In the genomic region with DNA sequence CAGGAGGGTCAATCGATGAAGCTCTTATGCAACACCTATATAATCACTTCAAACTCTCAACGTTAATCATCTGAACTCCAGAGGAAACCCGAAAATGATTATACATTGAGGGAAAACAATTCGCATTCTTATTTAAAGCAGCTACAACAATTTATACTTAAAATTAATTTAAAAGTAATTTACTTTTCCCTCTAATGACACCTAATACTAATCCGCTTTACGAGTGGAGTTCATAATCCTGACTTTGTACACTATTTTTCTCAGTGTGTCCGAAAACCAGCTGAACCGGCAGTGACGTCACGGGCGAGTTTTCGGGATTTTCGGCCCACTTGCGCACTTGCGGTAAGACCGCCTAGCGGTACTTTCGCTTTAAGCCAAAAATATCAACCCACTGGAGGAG, we compare ENCODE assay signal across 3 fruit fly cellular contexts.
TF ChIP-seq lines count a peak whose summit lies in the region.

No protein-coding gene starts in this region.

TF ChIP-seq in whole organism, prepupa, 60 proteins besides CTCF, POLR2A, EP300 and RAD21 (continues in another document):
- TF ChIP-seq eg (GFP tag; IDR thresholded peaks at IDR 0.05; lab: Robert Waterston, UW) (0 out of 3 replicates have a peak, but pooled peaks have one; percentile 13), CG4318 (GFP tag; optimal IDR thresholded peaks at IDR 0.05; lab: Kevin White, UChicago) (no peak), Blimp-1 (GFP tag; optimal IDR thresholded peaks at IDR 0.05; lab: Kevin White, UChicago) (peak; percentile 42), Ets96B (tag; optimal IDR thresholded peaks at IDR 0.05; lab: Kevin White, UChicago) (no peak), CG6808 (GFP tag; optimal IDR thresholded peaks at IDR 0.05; lab: Kevin White, UChicago) (no peak), CG3919 (GFP tag; optimal IDR thresholded peaks at IDR 0.05; lab: Kevin White, UChicago) (peak; percentile 44), fd59A (GFP tag; optimal IDR thresholded peaks at IDR 0.05; lab: Kevin White, UChicago) (no peak), Lpt (GFP tag; optimal IDR thresholded peaks at IDR 0.05; lab: Kevin White, UChicago) (no peak), Ets21C (GFP tag; optimal IDR thresholded peaks at IDR 0.05; lab: Kevin White, UChicago) (peak; percentile 65), CG8119 (GFP tag; IDR thresholded peaks at IDR 0.05; lab: Robert Waterston, UW) (peak; percentile 30; the same call in 1 of the 3 replicates), fd85E (GFP tag; optimal IDR thresholded peaks at IDR 0.05; lab: Kevin White, UChicago) (no peak), pdm3 (GFP tag; optimal IDR thresholded peaks at IDR 0.05; lab: Kevin White, UChicago) (peak; percentile 4), esn (GFP tag; optimal IDR thresholded peaks at IDR 0.05; lab: Kevin White, UChicago) (peak; percentile 76), net (GFP tag; optimal IDR thresholded peaks at IDR 0.05; lab: Kevin White, UChicago) (no peak), CG10669 (GFP tag; optimal IDR thresholded peaks at IDR 0.05; lab: Kevin White, UChicago) (no peak), CG31627 (GFP tag; optimal IDR thresholded peaks at IDR 0.05; lab: Kevin White, UChicago) (peak; percentile 75), lz (GFP tag; optimal IDR thresholded peaks at IDR 0.05; lab: Kevin White, UChicago) (peak; percentile 76), CG34406 (GFP tag; optimal IDR thresholded peaks at IDR 0.05; lab: Kevin White, UChicago) (peak; percentile 51), Sox14 (GFP tag; optimal IDR thresholded peaks at IDR 0.05; lab: Kevin White, UChicago) (peak; percentile 13), CG6163 (GFP tag; IDR thresholded peaks at IDR 0.05; lab: Robert Waterston, UW) (peak; percentile 22; the same call in 1 of the 3 replicates), CG15336 (GFP tag; IDR thresholded peaks at IDR 0.05; lab: Robert Waterston, UW) (no peak), ss (GFP tag; optimal IDR thresholded peaks at IDR 0.05; lab: Kevin White, UChicago) (no peak), CG11762 (GFP tag; optimal IDR thresholded peaks at IDR 0.05; lab: Kevin White, UChicago; ENCODE audit: insufficient read depth) (no peak), CG7368 (GFP tag; optimal IDR thresholded peaks at IDR 0.05; lab: Kevin White, UChicago) (no peak), fkh (GFP tag; optimal IDR thresholded peaks at IDR 0.05; lab: Kevin White, UChicago) (no peak), Sox15 (GFP tag; optimal IDR thresholded peaks at IDR 0.05; lab: Kevin White, UChicago) (no peak), CG10631 (GFP tag; optimal IDR thresholded peaks at IDR 0.05; lab: Kevin White, UChicago) (peak; percentile 3), salr (GFP tag; optimal IDR thresholded peaks at IDR 0.05; lab: Kevin White, UChicago) (no peak), CG11902 (GFP tag; optimal IDR thresholded peaks at IDR 0.05; lab: Kevin White, UChicago) (peak; percentile 41)

TF ChIP-seq in whole organism, pupa, 21 proteins besides CTCF, POLR2A, EP300 and RAD21:
- TF ChIP-seq fd96Ca (GFP tag; IDR thresholded peaks at IDR 0.05; lab: Robert Waterston, UW) = no peak
- TF ChIP-seq CG34367 (tag; optimal IDR thresholded peaks at IDR 0.05; lab: Kevin White, UChicago) = no peak
- TF ChIP-seq Snoo (tag; optimal IDR thresholded peaks at IDR 0.05; lab: Kevin White, UChicago) = peak; percentile 28
- peak; percentile 51; the same call in 1 of the 3 replicates for TF ChIP-seq CG4496 (GFP tag; IDR thresholded peaks at IDR 0.05; lab: Robert Waterston, UW)
- no peak for TF ChIP-seq CG8301 (tag; optimal IDR thresholded peaks at IDR 0.05; lab: Kevin White, UChicago)

TF ChIP-seq in whole organism, wandering third instar larva, 38 proteins besides CTCF, POLR2A, EP300 and RAD21:
- TF ChIP-seq CG9705 (GFP tag; optimal IDR thresholded peaks at IDR 0.05; lab: Kevin White, UChicago) (no peak), lola (GFP tag; optimal IDR thresholded peaks at IDR 0.05; lab: Kevin White, UChicago) (no peak), dl (GFP tag; optimal IDR thresholded peaks at IDR 0.05; lab: Kevin White, UChicago; ENCODE audit: insufficient read depth in 1 of 2, partially characterized antibody in 2 of 2) (no peak), CG32264 (GFP tag; optimal IDR thresholded peaks at IDR 0.05; lab: Kevin White, UChicago) (no peak), pan (optimal IDR thresholded peaks at IDR 0.05; lab: Kevin White, UChicago) (no peak), Myc (optimal IDR thresholded peaks at IDR 0.05; lab: Kevin White, UChicago) (no peak), OdsH (GFP tag; optimal IDR thresholded peaks at IDR 0.05; lab: Kevin White, UChicago) (peak; percentile 12), N (GFP tag; optimal IDR thresholded peaks at IDR 0.05; lab: Kevin White, UChicago) (no peak), CrebA (GFP tag; optimal IDR thresholded peaks at IDR 0.05; lab: Kevin White, UChicago; ENCODE audit: borderline replicate concordance) (no peak), Dif (GFP tag; optimal IDR thresholded peaks at IDR 0.05; lab: Kevin White, UChicago; ENCODE audit: partially characterized antibody) (no peak), ey (GFP tag; optimal IDR thresholded peaks at IDR 0.05; lab: Kevin White, UChicago) (peak; percentile 45), Hr78 (GFP tag; optimal IDR thresholded peaks at IDR 0.05; lab: Kevin White, UChicago) (no peak), Sp1 (GFP tag; optimal IDR thresholded peaks at IDR 0.05; lab: Kevin White, UChicago) (peak; percentile 39), br (GFP tag; optimal IDR thresholded peaks at IDR 0.05; lab: Kevin White, UChicago) (peak; percentile 31), fru (GFP tag; optimal IDR thresholded peaks at IDR 0.05; lab: Kevin White, UChicago) (no peak), Dfd (GFP tag; optimal IDR thresholded peaks at IDR 0.05; lab: Kevin White, UChicago) (no peak), dsf (GFP tag; optimal IDR thresholded peaks at IDR 0.05; lab: Kevin White, UChicago; ENCODE audit: borderline replicate concordance) (no peak), psq (GFP tag; optimal IDR thresholded peaks at IDR 0.05; lab: Kevin White, UChicago) (no peak), HLH106 (tag; optimal IDR thresholded peaks at IDR 0.05; lab: Kevin White, UChicago) (peak; percentile 66), foxo (GFP tag; optimal IDR thresholded peaks at IDR 0.05; lab: Kevin White, UChicago) (peak in 1 of 2 experiments; percentile 54), Vsx2 (GFP tag; optimal IDR thresholded peaks at IDR 0.05; lab: Kevin White, UChicago; ENCODE audit: partially characterized antibody) (no peak), rgr (GFP tag; optimal IDR thresholded peaks at IDR 0.05; lab: Kevin White, UChicago) (peak; percentile 49), Abd-B (GFP tag; optimal IDR thresholded peaks at IDR 0.05; lab: Kevin White, UChicago) (no peak), Jra (GFP tag; optimal IDR thresholded peaks at IDR 0.05; lab: Kevin White, UChicago) (no peak), sage (GFP tag; optimal IDR thresholded peaks at IDR 0.05; lab: Kevin White, UChicago) (no peak), Mio (GFP tag; optimal IDR thresholded peaks at IDR 0.05; lab: Kevin White, UChicago) (no peak), Rel (GFP tag; optimal IDR thresholded peaks at IDR 0.05; lab: Kevin White, UChicago) (no peak), Rel (tag; optimal IDR thresholded peaks at IDR 0.05; lab: Kevin White, UChicago) (no peak), Hnf4 (GFP tag; optimal IDR thresholded peaks at IDR 0.05; lab: Kevin White, UChicago) (peak; percentile 30), brk (GFP tag; optimal IDR thresholded peaks at IDR 0.05; lab: Kevin White, UChicago) (no peak), dmrt93B (GFP tag; optimal IDR thresholded peaks at IDR 0.05; lab: Kevin White, UChicago) (no peak), GATAd (GFP tag; optimal IDR thresholded peaks at IDR 0.05; lab: Kevin White, UChicago) (no peak), usp (GFP tag; optimal IDR thresholded peaks at IDR 0.05; lab: Kevin White, UChicago) (no peak), woc (GFP tag; optimal IDR thresholded peaks at IDR 0.05; lab: Kevin White, UChicago) (no peak), h (GFP tag; optimal IDR thresholded peaks at IDR 0.05; lab: Kevin White, UChicago) (peak; percentile 29), Hr83 (GFP tag; optimal IDR thresholded peaks at IDR 0.05; lab: Kevin White, UChicago; ENCODE audit: poor library complexity, severe bottlenecking) (no peak), sv (GFP tag; optimal IDR thresholded peaks at IDR 0.05; lab: Kevin White, UChicago) (no peak)

Comparison
In these comparisons a context has a peak if more than half of its experiments do, and no peak if none do; other contexts are left out.
1. Of the 1 proteins assayed by ChIP-seq in both whole organism, prepupa and whole organism, wandering third instar larva: peak only in whole organism, prepupa: none; only in whole organism, wandering third instar larva: none; in both: OdsH; in neither: 0.